Worm (Caenorhabditis elegans): ENCODE measurements around the gene R12B2.7.

ce11 chrIII:5842920-5843319 lies 28.1 kb downstream of the R12B2.7 start:
- TF ChIP-seq unc-62 (GFP tag; optimal IDR thresholded peaks at IDR 0.05) (no peak), tbp1 (GFP tag; optimal IDR thresholded peaks at IDR 0.05) (no peak), lsl-1 (GFP tag; optimal IDR thresholded peaks at IDR 0.05) (no peak), efl-1 (GFP tag; optimal IDR thresholded peaks at IDR 0.05) (no peak), dpff-1 (tag; optimal IDR thresholded peaks at IDR 0.05) (no peak), lir-1 (GFP tag; conservative IDR thresholded peaks at IDR 0.05) (no peak), sea-2 (GFP tag; IDR thresholded peaks at IDR 0.05) (no peak), F57A8.1 (GFP tag; optimal IDR thresholded peaks at IDR 0.05) (no peak), unc-130 (GFP tag; optimal IDR thresholded peaks at IDR 0.05) (no peak), aptf-3 (GFP tag; IDR thresholded peaks at IDR 0.05) (no peak), snpc-4 (GFP tag; optimal IDR thresholded peaks at IDR 0.05) (no peak), snpc-4 (tag; optimal IDR thresholded peaks at IDR 0.05) (no peak), nfyb-1 (GFP tag; IDR thresholded peaks at IDR 0.05) (no peak), atf-7 (tag; optimal IDR thresholded peaks at IDR 0.05) (no peak), ceh-91 (GFP tag; IDR thresholded peaks at IDR 0.05) (no peak)

All from whole organism, young adult.